Fruit fly (Drosophila melanogaster) whole organism, embryonic: Measurements from ENCODE around the gene CG3662.

ENCODE experiments used
- CG10267 ChIP-seq: fragments of 200-800 bp; sonication (Bioruptor generic); optimal IDR thresholded peaks from 2 replicates; lab custom pipeline; 2018; ENCODE audit warnings: missing biosample characterization, mild to moderate bottlenecking, missing genetic modification characterization, moderate library complexity
- CG10431 ChIP-seq: fragments of 200-800 bp; sonication (Bioruptor generic); optimal IDR thresholded peaks from 3 replicates; lab custom pipeline; 2018; ENCODE audit warnings: missing biosample characterization, mild to moderate bottlenecking, missing genetic modification characterization
- CG10654 ChIP-seq: fragments of 200-800 bp; sonication (Bioruptor generic); optimal IDR thresholded peaks from 2 replicates; lab custom pipeline; 2016; ENCODE audit warnings: missing biosample characterization, missing genetic modification characterization
- CG11456 ChIP-seq: fragments of 200-800 bp; sonication (Bioruptor generic); IDR thresholded peaks from 3 replicates; pipeline ENCODE4 v1.3.6; 2022; ENCODE audit warnings: missing biosample characterization, missing genetic modification characterization
- CG12299 ChIP-seq: fragments of 200-800 bp; sonication (Bioruptor generic); optimal IDR thresholded peaks from 2 replicates; lab custom pipeline; 2018; ENCODE audit warnings: missing biosample characterization, mild to moderate bottlenecking, missing genetic modification characterization
- CG12659 ChIP-seq: fragments of 200-800 bp; sonication (Bioruptor generic); optimal IDR thresholded peaks from 3 replicates; lab custom pipeline; 2017; ENCODE audit warnings: mild to moderate bottlenecking, missing biosample characterization, missing genetic modification reagents, missing genetic modification characterization
- CG13287 ChIP-seq: fragments of 200-800 bp; sonication (Bioruptor generic); IDR thresholded peaks from 2 replicates; pipeline ENCODE4 v1.3.6; 2022; ENCODE audit warnings: missing biosample characterization, missing genetic modification characterization; ENCODE audit not compliant: partially characterized antibody
- CG14710 ChIP-seq: fragments of 200-800 bp; sonication (Bioruptor generic); optimal IDR thresholded peaks from 3 replicates; lab custom pipeline; 2019; ENCODE audit warnings: missing biosample characterization, mild to moderate bottlenecking, missing genetic modification characterization, moderate library complexity
- CG1603 ChIP-seq: fragments of 200-800 bp; sonication (Bioruptor generic); optimal IDR thresholded peaks from 2 replicates; lab custom pipeline; 2019; ENCODE audit warnings: missing biosample characterization, mild to moderate bottlenecking, missing genetic modification characterization, moderate library complexity
- CG1647 ChIP-seq: fragments of 200-800 bp; sonication (Bioruptor generic); optimal IDR thresholded peaks from 3 replicates; lab custom pipeline; 2016; ENCODE audit warnings: missing biosample characterization, missing genetic modification characterization
- CG17612 ChIP-seq: fragments of 200-800 bp; sonication (Bioruptor generic); IDR thresholded peaks from 2 replicates; pipeline ENCODE4 v1.3.6; 2022; ENCODE audit warnings: missing biosample characterization, missing genetic modification characterization
- CG2116 ChIP-seq: fragments of 200-800 bp; sonication (Bioruptor generic); optimal IDR thresholded peaks from 3 replicates; lab custom pipeline; 2018; ENCODE audit warnings: missing biosample characterization, mild to moderate bottlenecking, missing genetic modification characterization
- CG2120 ChIP-seq: fragments of 200-800 bp; sonication (Bioruptor generic); optimal IDR thresholded peaks from 3 replicates; lab custom pipeline; 2016; ENCODE audit warnings: missing biosample characterization, missing genetic modification characterization
- CG2199 ChIP-seq: fragments of 200-800 bp; sonication (Bioruptor generic); IDR thresholded peaks from 3 replicates; pipeline ENCODE4 v1.3.6; 2022; ENCODE audit warnings: missing biosample characterization, missing genetic modification characterization
- CG2875 ChIP-seq: fragments of 200-800 bp; sonication (Bioruptor generic); optimal IDR thresholded peaks from 2 replicates; lab custom pipeline; 2017; ENCODE audit warnings: missing biosample characterization, mild to moderate bottlenecking, missing genetic modification characterization, missing genetic modification reagents
- CG3163 ChIP-seq: fragments of 200-800 bp; sonication (Bioruptor generic); optimal IDR thresholded peaks from 3 replicates; lab custom pipeline; 2016; ENCODE audit warnings: missing biosample characterization, missing genetic modification characterization
- CG6813 ChIP-seq: fragments of 200-800 bp; sonication (Bioruptor generic); optimal IDR thresholded peaks from 2 replicates; lab custom pipeline; 2017; ENCODE audit warnings: missing biosample characterization, missing genetic modification characterization, mild to moderate bottlenecking, moderate library complexity, missing genetic modification reagents
- CG7372 ChIP-seq: fragments of 200-800 bp; sonication (Bioruptor generic); IDR thresholded peaks from 2 replicates; pipeline ENCODE4 v1.3.6; 2022; ENCODE audit warnings: missing biosample characterization, missing genetic modification characterization
- D ChIP-seq, 2 experiments: fragments of 200-800 bp in 1 of 2; fragments of >200 bp in 1 of 2; sonication (Bioruptor generic) in 1 of 2; optimal IDR thresholded peaks; 2 replicates in 1 of 2; 3 replicates in 1 of 2; lab custom pipeline; 2017; ENCODE audit warnings: mild to moderate bottlenecking in 1 of 2, missing biosample characterization in 1 of 2, missing genetic modification characterization in 1 of 2, missing genetic modification reagents in 1 of 2
- Dll ChIP-seq: fragments of 200-800 bp; sonication (Bioruptor generic); IDR thresholded peaks from 4 replicates; pipeline ENCODE4 v1.3.6; 2022; ENCODE audit warnings: missing biosample characterization, missing genetic modification characterization; ENCODE audit not compliant: partially characterized antibody
- Dp ChIP-seq: fragments of 200-800 bp; sonication (Bioruptor generic); optimal IDR thresholded peaks from 2 replicates; lab custom pipeline; 2018; ENCODE audit warnings: missing biosample characterization, mild to moderate bottlenecking, missing genetic modification characterization, moderate library complexity
- Dref ChIP-seq: fragments of 200-800 bp; sonication (Bioruptor generic); IDR thresholded peaks from 2 replicates; pipeline ENCODE4 v1.3.6; 2022; ENCODE audit warnings: missing biosample characterization, missing genetic modification characterization
- E2f2 ChIP-seq: fragments of 200-800 bp; sonication (Bioruptor generic); IDR thresholded peaks from 2 replicates; pipeline ENCODE4 v1.3.6; 2022; ENCODE audit warnings: missing biosample characterization, missing genetic modification characterization
- Gsc ChIP-seq: fragments of 200-800 bp; sonication (Bioruptor generic); IDR thresholded peaks from 2 replicates; pipeline ENCODE4 v1.3.6; 2022; ENCODE audit warnings: missing biosample characterization, missing genetic modification characterization
- Hr39 ChIP-seq: fragments of >200 bp; optimal IDR thresholded peaks from 2 replicates; lab custom pipeline; 2017
- Lim3 ChIP-seq: fragments of 200-800 bp; sonication (Bioruptor generic); IDR thresholded peaks from 2 replicates; pipeline ENCODE4 v1.3.6; 2022; ENCODE audit warnings: missing biosample characterization, missing genetic modification characterization
- Med ChIP-seq: fragments of 200-800 bp; sonication (Bioruptor generic); peaks from one replicate; lab custom pipeline; 2016; ENCODE audit warnings: missing biosample characterization, missing genetic modification characterization, mild to moderate bottlenecking, inconsistent platforms, moderate library complexity
- Mes4 ChIP-seq: fragments of 200-800 bp; sonication (Bioruptor generic); optimal IDR thresholded peaks from 2 replicates; lab custom pipeline; 2016; ENCODE audit warnings: missing biosample characterization, missing genetic modification characterization
- NfI ChIP-seq: fragments of 200-800 bp; sonication (Bioruptor generic); optimal IDR thresholded peaks from 3 replicates; lab custom pipeline; 2018; ENCODE audit warnings: missing biosample characterization, mild to moderate bottlenecking, missing genetic modification characterization, moderate library complexity
- Oli ChIP-seq: fragments of 200-800 bp; sonication (Bioruptor generic); optimal IDR thresholded peaks from 2 replicates; lab custom pipeline; 2018; ENCODE audit warnings: missing biosample characterization, mild to moderate bottlenecking, missing genetic modification characterization, moderate library complexity
- Ravus ChIP-seq: fragments of 200-800 bp; sonication (Bioruptor generic); IDR thresholded peaks from 2 replicates; pipeline ENCODE4 v1.3.6; 2022; ENCODE audit warnings: missing biosample characterization, missing genetic modification characterization
- Trl ChIP-seq, 3 experiments: fragments of >200 bp in 2 of 3; fragments of 200-800 bp in 1 of 3; sonication (Bioruptor generic) in 1 of 3; optimal IDR thresholded peaks; 2 replicates in 1 of 3; 3 replicates in 2 of 3; lab custom pipeline; 2016 to 2017; ENCODE audit warnings: missing biosample characterization in 1 of 3, missing genetic modification characterization in 1 of 3
- bcd ChIP-seq: fragments of 200-800 bp; sonication (Bioruptor generic); optimal IDR thresholded peaks from 2 replicates; lab custom pipeline; 2017; ENCODE audit warnings: missing biosample characterization, mild to moderate bottlenecking, missing genetic modification characterization
- chn ChIP-seq: fragments of 200-800 bp; sonication (Bioruptor generic); optimal IDR thresholded peaks from 2 replicates; lab custom pipeline; 2016; ENCODE audit warnings: missing biosample characterization, missing genetic modification characterization
- fd64A ChIP-seq: fragments of 200-800 bp; sonication (Bioruptor generic); optimal IDR thresholded peaks from 3 replicates; lab custom pipeline; 2018; ENCODE audit warnings: missing biosample characterization, mild to moderate bottlenecking, missing genetic modification characterization
- gfzf ChIP-seq: fragments of 200-800 bp; sonication (Bioruptor generic); optimal IDR thresholded peaks from 2 replicates; lab custom pipeline; 2016; ENCODE audit warnings: missing biosample characterization, mild to moderate bottlenecking, missing genetic modification characterization, moderate library complexity
- grn ChIP-seq: fragments of 200-800 bp; sonication (Bioruptor generic); optimal IDR thresholded peaks from 3 replicates; lab custom pipeline; 2017; ENCODE audit warnings: missing biosample characterization, missing genetic modification characterization
- ham ChIP-seq: fragments of 200-800 bp; sonication (Bioruptor generic); IDR thresholded peaks from 2 replicates; pipeline ENCODE4 v1.3.6; 2022; ENCODE audit warnings: missing biosample characterization, missing genetic modification characterization
- insv ChIP-seq, 2 experiments: fragments of 200-800 bp; sonication (Bioruptor generic); optimal IDR thresholded peaks; 3 replicates each; lab custom pipeline; 2016 to 2018; ENCODE audit warnings: missing biosample characterization in 2 of 2, missing genetic modification characterization in 2 of 2
- luna ChIP-seq: fragments of 200-800 bp; sonication (Bioruptor generic); optimal IDR thresholded peaks from 2 replicates; lab custom pipeline; 2016; ENCODE audit warnings: missing biosample characterization, missing genetic modification characterization
- nmo ChIP-seq: fragments of 200-800 bp; sonication (Bioruptor generic); optimal IDR thresholded peaks from 2 replicates; lab custom pipeline; 2018; ENCODE audit warnings: missing biosample characterization, mild to moderate bottlenecking, missing genetic modification characterization, moderate library complexity
- pan ChIP-seq, 4 experiments: fragments of >200 bp in 3 of 4; fragments of 200-800 bp in 1 of 4; sonication (Bioruptor generic) in 1 of 4; optimal IDR thresholded peaks in 3 of 4; IDR thresholded peaks in 1 of 4; 2 replicates each; pipeline versions ENCODE4 v1.3.6 to Lab custom; 2017 to 2022; ENCODE audit warnings: missing biosample characterization in 2 of 4, missing genetic modification characterization in 2 of 4, mixed read lengths in 1 of 4
- pita ChIP-seq: fragments of 200-800 bp; sonication (Bioruptor generic); optimal IDR thresholded peaks from 2 replicates; lab custom pipeline; 2017; ENCODE audit warnings: missing biosample characterization, mild to moderate bottlenecking, missing genetic modification characterization
- pzg ChIP-seq: fragments of 200-800 bp; sonication (Bioruptor generic); optimal IDR thresholded peaks from 3 replicates; lab custom pipeline; 2018; ENCODE audit warnings: missing biosample characterization, mild to moderate bottlenecking, missing genetic modification characterization, moderate library complexity
- stwl ChIP-seq: fragments of 200-800 bp; sonication (Bioruptor generic); optimal IDR thresholded peaks from 3 replicates; lab custom pipeline; 2018; ENCODE audit warnings: missing biosample characterization, mild to moderate bottlenecking, missing genetic modification characterization, moderate library complexity
- tgo ChIP-seq: fragments of 200-800 bp; sonication (Bioruptor generic); IDR thresholded peaks from 3 replicates; pipeline ENCODE4 v1.3.6; 2022; ENCODE audit warnings: missing biosample characterization, missing genetic modification characterization
- unc-4 ChIP-seq: fragments of 200-800 bp; sonication (Bioruptor generic); IDR thresholded peaks from 2 replicates; pipeline ENCODE4 v1.3.6; 2022; ENCODE audit warnings: missing biosample characterization, missing genetic modification characterization; ENCODE audit not compliant: partially characterized antibody
- vvl ChIP-seq: fragments of 200-800 bp; sonication (Bioruptor generic); IDR thresholded peaks from 2 replicates; pipeline ENCODE4 v1.3.6; 2022; ENCODE audit warnings: missing biosample characterization, missing genetic modification characterization
- wek ChIP-seq: fragments of 200-800 bp; sonication (Bioruptor generic); optimal IDR thresholded peaks from 3 replicates; lab custom pipeline; 2018; ENCODE audit warnings: missing biosample characterization, mild to moderate bottlenecking, missing genetic modification characterization, moderate library complexity
- zfh2 ChIP-seq: fragments of 200-800 bp; sonication (Bioruptor generic); optimal IDR thresholded peaks from 2 replicates; lab custom pipeline; 2016; ENCODE audit warnings: missing biosample characterization, missing genetic modification characterization

The CG3662 gene

DNA sequence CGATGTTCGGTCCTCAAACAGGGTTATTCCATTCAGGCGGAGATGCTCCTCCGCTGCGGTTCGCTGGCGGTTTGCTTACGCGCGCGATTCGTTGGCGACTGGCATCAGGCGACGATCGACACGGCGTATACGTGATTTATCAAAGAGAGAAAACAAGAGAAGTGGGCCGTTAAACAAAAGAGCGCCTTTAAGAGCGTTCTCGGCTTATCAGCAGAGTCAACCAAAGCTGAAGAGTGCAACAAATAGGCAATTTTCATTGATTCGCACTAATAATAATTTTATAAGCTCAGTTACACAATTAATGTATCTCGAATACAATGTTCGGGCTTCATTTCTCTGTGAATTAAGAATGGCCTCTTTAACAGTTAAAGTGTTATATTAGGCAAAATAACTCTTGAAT, 30.4 kb upstream of the CG3662 start, which contains the start of gene Pkg21D:
Pkg21D (minus strand) TSS at position 101 of the 400 bp plus-strand sequence.
- TF ChIP-seq Trl (optimal IDR thresholded peaks at IDR 0.05; lab: Kevin White, UChicago) (peak in 1 of 2 experiments; percentile 23), Trl (GFP tag; optimal IDR thresholded peaks at IDR 0.05; lab: Kevin White, UChicago) (no peak), CG3163 (GFP tag; lab: Kevin White, UChicago) (peak; percentile 56), luna (no peak), CG6813 (no peak)

DNA sequence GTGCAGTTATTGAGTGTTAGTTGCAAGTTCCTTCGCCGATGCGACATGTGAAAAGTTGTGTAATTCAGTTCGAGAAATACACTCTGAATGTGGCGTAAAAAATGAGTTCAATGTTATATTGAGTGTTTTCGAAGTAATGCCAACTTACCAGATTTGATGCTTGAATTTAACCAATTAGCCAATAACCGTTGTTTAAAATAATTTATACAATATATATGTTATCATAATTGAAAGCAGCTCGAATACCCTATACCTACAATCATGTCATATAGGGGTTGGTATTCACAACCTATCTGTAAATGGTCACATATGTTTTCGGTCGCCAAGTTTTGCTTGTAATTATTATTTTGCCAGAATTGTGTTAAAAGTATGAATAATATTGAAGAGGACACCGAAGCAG, 10.8 kb upstream of the CG3662 start, which contains the start of gene Nnf1b:
Nnf1b (plus strand) TSS at position 301 of the 400 bp plus-strand sequence.
- TF ChIP-seq CG2875 (no peak), CG1647 (no peak), unc-4 (GFP tag; lab: Robert Waterston, UW) (no peak), CG2199 (GFP tag; lab: Robert Waterston, UW) (no peak), nmo (GFP tag; lab: Kevin White, UChicago) (no peak), CG10654 (GFP tag; lab: Kevin White, UChicago) (no peak), Mes4 (GFP tag; lab: Kevin White, UChicago) (no peak), CG13287 (GFP tag; lab: Robert Waterston, UW) (no peak), fd64A (no peak), vvl (peak; percentile 38; the same call in 1 of the 2 replicates), Dref (no peak), Dp (GFP tag; lab: Kevin White, UChicago) (peak; percentile 22), wek (GFP tag; lab: Kevin White, UChicago) (peak; percentile 86), CG11456 (GFP tag; lab: Robert Waterston, UW) (no peak), CG14710 (tag; lab: Kevin White, UChicago) (peak; percentile 9), grn (peak; percentile 28), gfzf (peak; percentile 49), Lim3 (GFP tag; lab: Robert Waterston, UW) (no peak), stwl (tag; lab: Kevin White, UChicago) (peak; percentile 35), CG10267 (peak; percentile 4), Ravus (GFP tag; lab: Robert Waterston, UW) (no peak), D (optimal IDR thresholded peaks at IDR 0.05; lab: Kevin White, UChicago) (no peak), D (GFP tag; optimal IDR thresholded peaks at IDR 0.05; lab: Kevin White, UChicago) (no peak), CG1603 (tag; lab: Kevin White, UChicago) (peak; percentile 7), pzg (GFP tag; lab: Kevin White, UChicago) (peak; percentile 19), bcd (no peak), tgo (no peak), NfI (no peak), Med (peak; percentile 35), Hr39 (lab: Kevin White, UChicago) (no peak), insv (GFP tag; optimal IDR thresholded peaks at IDR 0.05; lab: Kevin White, UChicago) (no peak), Oli (tag; lab: Kevin White, UChicago) (no peak), ham (no peak)

DNA sequence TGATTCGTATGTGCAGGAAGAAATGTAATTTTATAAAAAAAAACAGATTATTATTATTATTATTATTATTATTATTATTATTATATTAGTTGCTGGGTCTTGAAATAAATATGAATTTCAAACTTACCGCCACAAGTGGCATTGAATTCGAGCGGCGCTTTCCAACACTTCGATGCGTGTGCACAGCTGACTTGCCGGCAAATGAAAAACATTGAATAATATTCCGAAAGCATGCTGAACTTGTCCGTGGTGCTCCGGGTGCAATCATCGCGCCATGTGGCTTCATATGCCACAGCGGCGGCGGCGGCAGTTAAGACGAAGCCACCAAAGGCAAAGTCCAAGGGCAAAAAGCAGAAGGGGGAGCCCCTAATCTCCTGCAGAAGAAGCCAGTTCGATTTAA, 9.7 kb upstream of the CG3662 start, which contains the start of gene Dbp21E2:
Dbp21E2 (plus strand) TSS at position 180 of the 400 bp plus-strand sequence.
- no peak for TF ChIP-seq pita (GFP tag; lab: Kevin White, UChicago)
- no peak for TF ChIP-seq chn (GFP tag; lab: Kevin White, UChicago)
- no peak for TF ChIP-seq zfh2 (GFP tag; lab: Kevin White, UChicago)
- no peak for TF ChIP-seq pan (optimal IDR thresholded peaks at IDR 0.05; lab: Kevin White, UChicago)
- no peak for TF ChIP-seq pan (GFP tag; optimal IDR thresholded peaks at IDR 0.05 in 1 of 2, IDR thresholded peaks at IDR 0.05 in 1 of 2)
- no peak for TF ChIP-seq CG7372 (GFP tag; lab: Robert Waterston, UW)
- no peak for TF ChIP-seq CG17612 (GFP tag; lab: Robert Waterston, UW)
- TF ChIP-seq CG2120, result peak; percentile 1
- TF ChIP-seq CG2116 (GFP tag; lab: Kevin White, UChicago), result no peak
- TF ChIP-seq Dll (GFP tag; lab: Robert Waterston, UW), result peak; percentile 18; the same call in 1 of the 4 replicates
- TF ChIP-seq E2f2 (GFP tag; lab: Robert Waterston, UW), result peak; percentile 93
- TF ChIP-seq Gsc (GFP tag; lab: Robert Waterston, UW), result no peak
- no peak for TF ChIP-seq CG12659
- TF ChIP-seq CG10431 (GFP tag; lab: Kevin White, UChicago), result no peak
- no peak for TF ChIP-seq CG12299 (tag; lab: Kevin White, UChicago)
